Worm (Caenorhabditis elegans): ENCODE measurements around the gene dnj-1.

ce11 chrIV:11288965-11289364 is 9.9 kb upstream of the dnj-1 start:
- no peak for TF ChIP-seq ham-2 (GFP tag; optimal IDR thresholded peaks at IDR 0.05)
- no peak for TF ChIP-seq unc-62 (GFP tag; optimal IDR thresholded peaks at IDR 0.05)
- TF ChIP-seq nhr-237 (tag; optimal IDR thresholded peaks at IDR 0.05), result no peak
- no peak for TF ChIP-seq tbx-8 (GFP tag; optimal IDR thresholded peaks at IDR 0.05)
- TF ChIP-seq lsy-2 (tag; optimal IDR thresholded peaks at IDR 0.05), result no peak
- TF ChIP-seq ceh-83 (GFP tag; optimal IDR thresholded peaks at IDR 0.05), result no peak
- no peak for TF ChIP-seq nhr-12 (tag; optimal IDR thresholded peaks at IDR 0.05)

Measured in whole organism, mixed stage, embryonic.